Worm (Caenorhabditis elegans): Measurements from ENCODE around the gene C47D12.2.

- TF ChIP-seq tab-1 (GFP tag; IDR thresholded peaks at IDR 0.05), result no peak
- no peak for TF ChIP-seq ztf-29 (GFP tag; IDR thresholded peaks at IDR 0.05)
Measured at ce11 chrII:11644535-11644934, 31.6 kb upstream of the C47D12.2 start.

Data from whole organism, midembryonic.